Worm (Caenorhabditis elegans) whole organism, L4/young adult: ENCODE results near the gene srab-23.

Experiments used
- W03F9.2 ChIP-seq: fragments of 150-350 bp; optimal IDR thresholded peaks from 2 replicates; lab custom pipeline; 2014; ENCODE audit warnings: missing biosample characterization, missing genetic modification characterization
- dao-5 ChIP-seq: sonication (generic microtip); optimal IDR thresholded peaks from 2 replicates; lab custom pipeline; 2016; ENCODE audit warnings: missing genotype, missing genetic modification characterization, moderate library complexity, missing compliant biosample characterization
- him-1 ChIP-seq: sonication (generic microtip); optimal IDR thresholded peaks from 2 replicates; lab custom pipeline; 2016; ENCODE audit warnings: missing genotype, missing genetic modification reagents, missing genetic modification characterization, missing compliant biosample characterization

ce11 chrV:2068728-2069443 is 33.4 kb upstream of the srab-23 start:
- TF ChIP-seq W03F9.2 (tag; lab: Kevin White, UChicago) (no peak), him-1 (no peak), dao-5 (tag; lab: Kevin White, UChicago) (no peak)
